Fruit fly (Drosophila melanogaster): ENCODE results near the gene CG14441.
A peak's percentile ranks its signal among the peaks of the same experiment; 100 is the strongest.

Gene CG14441

dm6 chrX:6702591-6702990 lies 3.3 kb downstream of the CG14441 start:
- no peak for TF ChIP-seq noc (tag; optimal IDR thresholded peaks at IDR 0.05)

- TF ChIP-seq noc (tag; optimal IDR thresholded peaks at IDR 0.05), result no peak
These were observed 3.9 kb downstream of the CG14441 start for dm6 chrX:6703237-6703636.

DNA sequence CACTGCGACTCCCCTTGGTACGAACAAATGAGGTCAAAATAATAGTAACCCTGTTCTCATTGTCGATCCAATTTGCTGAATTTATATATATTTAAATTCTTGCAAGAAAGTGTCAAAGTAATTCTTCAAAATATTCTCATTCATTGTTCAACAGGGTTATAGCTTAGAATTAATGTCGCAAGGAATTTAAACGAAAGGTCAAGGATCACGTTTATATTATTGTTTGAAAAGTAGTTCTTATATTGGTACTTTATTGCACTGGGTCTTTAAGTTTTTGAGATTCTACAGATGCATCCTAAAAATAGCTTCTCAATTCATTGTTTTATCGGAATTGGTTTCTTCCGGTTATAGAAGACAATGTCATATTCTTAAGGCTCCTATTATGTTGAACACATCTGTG lies 4.6 kb downstream of the CG14441 start:
- TF ChIP-seq noc (tag; optimal IDR thresholded peaks at IDR 0.05), result no peak

DNA sequence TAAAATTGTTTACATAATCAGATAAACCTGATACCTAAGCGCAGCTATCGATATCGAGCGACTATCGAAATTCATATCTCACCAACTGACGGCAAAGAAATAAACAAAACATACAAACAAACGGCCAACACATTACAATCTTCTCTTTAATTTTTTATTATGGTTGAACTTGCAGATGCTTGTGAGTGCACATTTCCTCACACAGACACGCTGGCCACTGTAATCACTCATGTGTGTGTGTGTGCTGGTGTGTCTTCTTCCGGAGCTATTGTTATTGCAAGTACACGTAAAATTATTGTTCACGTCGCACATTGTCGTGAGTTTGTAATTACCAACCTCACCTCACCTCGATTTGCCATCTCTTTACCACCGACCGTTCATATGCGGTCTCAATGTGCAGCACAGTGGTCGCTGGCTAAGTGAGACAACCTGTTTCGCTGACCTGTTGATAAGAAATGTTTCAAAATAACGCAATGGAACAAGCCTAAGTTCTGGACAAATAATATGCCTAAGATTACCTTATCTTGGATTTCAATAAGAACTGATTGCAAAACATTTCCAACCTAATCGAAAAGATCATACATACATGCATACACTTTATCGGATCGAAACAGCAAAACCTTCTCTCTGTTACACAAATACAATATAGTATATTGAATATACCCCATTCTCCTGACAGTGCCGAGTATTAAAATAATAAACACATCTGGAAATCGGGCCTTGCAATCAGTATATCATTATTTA lies 5.9 kb downstream of the CG14441 start:
- peak; percentile 39 for TF ChIP-seq noc (tag; optimal IDR thresholded peaks at IDR 0.05)

- no peak for TF ChIP-seq noc (tag; optimal IDR thresholded peaks at IDR 0.05)
These were observed 6.6 kb downstream of the CG14441 start for dm6 chrX:6705890-6706289.

- TF ChIP-seq noc (tag; optimal IDR thresholded peaks at IDR 0.05), result peak; percentile 13
These were observed 7.4 kb downstream of the CG14441 start for dm6 chrX:6706570-6707306.

DNA sequence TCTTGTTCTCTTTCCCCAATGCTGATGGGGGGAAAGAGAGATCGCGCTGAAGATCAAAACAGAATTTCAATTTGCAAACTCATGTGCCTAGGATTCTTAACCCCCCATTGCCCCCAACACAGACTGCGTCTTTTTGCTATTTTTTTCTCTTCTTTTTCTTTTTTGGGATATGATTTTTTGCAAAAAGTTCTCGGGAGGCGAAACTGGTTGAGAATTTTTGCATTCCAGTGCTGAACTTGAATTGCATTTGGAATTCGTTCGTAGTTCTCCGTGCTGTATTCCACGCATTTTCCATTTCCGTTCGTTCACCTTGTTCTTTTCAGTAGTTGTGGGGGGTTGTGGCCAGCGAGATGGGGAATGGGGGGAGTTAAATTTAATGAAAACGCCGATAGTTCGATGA lies 8.8 kb downstream of the CG14441 start:
- TF ChIP-seq noc (tag; optimal IDR thresholded peaks at IDR 0.05), result no peak

DNA sequence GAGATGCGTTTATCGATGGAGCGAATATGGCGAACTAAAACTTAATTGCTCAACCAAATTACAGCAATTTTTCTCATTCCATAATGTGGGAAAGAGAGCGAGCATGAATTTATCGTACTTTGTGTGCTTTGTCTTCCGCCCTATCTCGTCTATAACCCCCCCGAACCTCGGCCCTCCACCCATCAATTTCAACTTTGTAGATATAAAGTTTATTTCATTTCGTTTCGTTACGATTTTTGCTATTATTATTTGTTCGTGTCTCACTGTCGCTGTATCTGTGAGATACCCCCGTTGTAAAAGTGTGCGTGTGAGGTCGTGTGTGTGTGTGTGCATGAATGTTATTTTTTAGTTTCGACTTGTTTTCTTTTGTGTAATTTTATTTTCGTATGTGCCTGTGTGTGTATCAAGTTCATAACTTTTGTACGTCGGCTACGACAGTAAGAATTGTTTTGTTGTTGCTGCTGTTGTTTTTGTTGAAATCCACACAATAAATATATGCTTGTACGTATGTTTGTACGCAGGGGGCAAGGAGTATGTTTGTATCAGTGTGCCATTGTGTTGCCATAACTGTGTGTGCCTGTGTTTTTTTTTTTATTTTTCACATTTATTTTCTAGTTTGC lies 9.4 kb downstream of the CG14441 start:
- TF ChIP-seq noc (tag; optimal IDR thresholded peaks at IDR 0.05), result no peak

DNA sequence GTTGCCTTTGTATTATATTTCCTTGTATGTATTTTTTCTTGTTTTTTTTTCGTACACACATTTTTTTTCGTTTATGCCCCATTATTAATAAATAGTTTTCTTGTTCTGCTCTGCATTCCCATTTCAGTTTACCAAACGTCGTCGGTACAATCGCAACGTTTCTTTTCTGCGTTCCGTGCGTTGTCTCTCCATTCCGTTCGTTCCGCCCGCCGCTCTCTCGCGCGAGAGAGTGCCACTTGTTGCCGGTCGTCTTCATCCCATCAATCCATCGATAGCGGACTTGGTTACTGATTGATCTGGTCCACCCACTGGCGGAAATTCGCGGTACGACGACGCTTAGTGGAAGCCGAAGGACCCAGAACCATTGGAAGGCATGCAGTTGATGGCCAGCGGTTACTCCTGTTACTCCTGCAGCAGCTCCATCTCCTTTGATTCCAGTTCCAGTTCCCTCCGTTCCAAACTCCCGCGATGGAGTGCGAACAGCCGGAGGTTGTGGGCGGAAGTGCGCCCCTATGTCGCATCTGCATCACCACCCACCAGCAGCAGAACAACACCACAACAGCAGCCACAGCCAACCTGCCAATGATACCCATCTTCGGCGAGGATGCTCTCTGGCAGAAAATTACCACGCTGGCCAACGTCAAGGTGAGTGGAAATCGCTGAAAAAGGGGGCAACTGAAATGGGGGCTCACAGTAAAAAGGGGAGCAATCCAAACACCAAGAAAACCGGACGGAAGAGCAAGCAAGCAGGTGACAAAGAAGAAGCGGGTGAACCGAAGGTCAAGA lies 10.1 kb downstream of the CG14441 start:
- no peak for TF ChIP-seq noc (tag; optimal IDR thresholded peaks at IDR 0.05)

DNA sequence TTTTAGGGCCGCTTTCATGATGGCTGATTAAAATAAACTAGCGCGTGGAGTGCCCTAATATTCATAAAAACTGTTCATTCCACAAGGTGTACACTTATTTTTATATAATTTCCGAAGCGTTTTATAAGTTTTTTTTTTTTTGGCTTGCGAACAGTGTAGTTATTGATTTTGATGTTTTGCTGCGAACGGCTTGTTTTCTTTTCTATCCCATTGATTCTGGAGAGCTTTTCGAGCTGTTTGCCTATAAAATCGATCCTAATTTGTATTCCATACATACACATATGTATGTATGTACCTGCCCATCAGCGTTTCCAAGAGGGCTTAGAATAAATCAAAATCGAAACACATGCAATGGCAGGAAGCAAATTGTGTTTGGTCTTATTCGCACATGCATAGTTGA lies 10.9 kb downstream of the CG14441 start:
- no peak for TF ChIP-seq noc (tag; optimal IDR thresholded peaks at IDR 0.05)

DNA sequence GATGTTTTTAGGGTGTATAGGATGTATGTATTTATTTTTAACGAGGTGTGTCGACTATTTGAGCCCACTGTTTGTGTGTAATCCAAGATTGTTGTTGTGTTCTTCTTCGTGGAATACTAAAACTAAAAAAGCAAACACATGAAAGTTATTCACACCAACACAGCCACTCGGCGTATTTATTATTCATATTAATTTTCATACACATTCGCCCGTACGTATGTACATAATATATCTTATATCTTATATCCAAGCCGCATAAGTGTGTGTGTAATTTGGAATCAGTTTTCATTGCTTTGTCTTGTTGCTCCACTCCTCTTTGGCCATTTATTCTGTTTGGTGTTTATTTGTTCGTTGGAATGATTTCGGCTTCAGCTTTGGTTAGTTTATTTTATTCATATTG lies 11.4 kb downstream of the CG14441 start:
- TF ChIP-seq noc (tag; optimal IDR thresholded peaks at IDR 0.05), result no peak

DNA sequence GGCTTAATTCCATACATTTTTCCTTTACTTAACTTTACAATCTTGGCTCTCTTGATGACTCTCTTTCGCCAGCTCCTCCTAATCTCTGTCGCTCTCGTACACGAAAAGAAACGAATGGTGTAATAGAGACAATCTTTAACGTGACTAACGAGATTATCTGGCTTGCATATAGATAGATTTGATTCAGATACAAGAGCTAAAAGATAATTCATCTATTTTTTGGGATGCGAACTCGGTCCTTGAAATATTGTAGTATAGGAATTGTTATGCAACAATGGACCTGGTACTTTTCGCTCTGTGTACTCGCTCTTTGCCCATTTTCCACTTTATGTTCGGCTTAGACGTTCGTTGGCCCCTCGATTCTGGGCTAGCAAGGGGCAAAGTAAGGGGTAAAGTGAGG lies 12.0 kb downstream of the CG14441 start:
- peak; percentile 58 for TF ChIP-seq noc (tag; optimal IDR thresholded peaks at IDR 0.05)

dm6 chrX:6716170-6716569 lies 16.9 kb downstream of the CG14441 start:
- TF ChIP-seq noc (tag; optimal IDR thresholded peaks at IDR 0.05), result no peak

DNA sequence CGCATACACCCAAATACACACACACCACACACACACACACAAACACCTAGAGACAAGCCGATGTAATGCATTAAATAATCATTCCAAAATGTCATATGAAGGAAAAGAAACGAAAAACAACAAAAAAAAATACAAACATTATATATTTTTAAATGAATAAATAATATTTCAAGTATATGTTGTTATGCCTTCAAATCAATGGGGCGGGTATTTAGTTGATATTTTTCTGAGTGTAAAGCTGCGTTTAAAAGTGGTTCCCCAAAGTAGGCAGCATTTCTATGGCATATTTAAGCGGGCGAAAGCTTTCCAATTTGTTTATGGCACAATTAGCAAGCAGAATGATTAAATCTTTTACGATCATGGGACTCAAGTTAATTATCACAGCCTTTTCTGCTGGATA lies 20.0 kb downstream of the CG14441 start:
- peak; percentile 39 for TF ChIP-seq noc (tag; optimal IDR thresholded peaks at IDR 0.05)

DNA sequence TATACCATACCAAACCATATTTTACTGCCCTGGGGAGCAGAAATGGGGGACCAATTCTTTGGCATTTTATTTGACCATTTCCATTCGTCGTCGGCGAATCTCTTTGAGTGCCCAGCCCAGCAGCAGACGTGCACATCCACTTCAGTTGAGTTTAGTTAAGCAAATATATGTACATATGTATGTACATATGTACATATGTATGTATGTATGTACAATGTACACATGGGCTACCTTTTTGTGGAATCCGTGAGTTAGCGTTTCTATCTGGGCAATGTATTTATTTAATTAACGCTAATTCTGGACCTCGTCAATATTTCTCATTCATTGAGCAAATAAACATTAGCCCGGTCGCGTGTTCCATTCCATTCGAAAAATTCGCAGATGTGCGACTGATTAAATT lies 20.7 kb downstream of the CG14441 start:
- TF ChIP-seq noc (tag; optimal IDR thresholded peaks at IDR 0.05), result no peak

DNA sequence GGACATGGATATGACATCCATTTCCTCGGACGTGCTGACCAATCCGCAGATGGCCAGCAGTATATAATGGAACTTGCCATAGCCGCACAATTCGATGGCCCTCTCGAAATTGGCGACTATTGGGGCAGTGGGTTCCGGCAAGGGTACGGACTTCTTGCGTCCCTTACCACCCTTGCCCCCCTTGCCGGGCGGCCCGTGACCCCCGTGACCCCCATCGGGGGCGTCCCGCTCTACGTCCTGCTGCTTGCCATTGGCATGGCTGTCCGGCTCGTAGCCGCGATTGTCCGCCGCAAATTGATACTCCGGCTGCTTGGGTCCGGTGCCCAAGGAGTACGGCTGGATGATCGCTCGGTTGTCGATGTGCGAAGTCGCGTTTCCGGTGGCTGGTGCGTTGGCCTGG lies 24.3 kb downstream of the CG14441 start:
- no peak for TF ChIP-seq noc (tag; optimal IDR thresholded peaks at IDR 0.05)

Measured in whole organism, larva.